Worm (Caenorhabditis elegans) whole organism, L4 larva: ENCODE results near the gene pps-1.

Experiments
- ceh-82 ChIP-seq: sonication (generic microtip); optimal IDR thresholded peaks from 2 replicates; lab custom pipeline; 2017; ENCODE audit warnings: missing biosample characterization, missing genetic modification characterization
- daf-12 ChIP-seq: fragments of 150-350 bp; optimal IDR thresholded peaks from 2 replicates; lab custom pipeline; 2014; ENCODE audit warnings: missing biosample characterization, missing genetic modification reagents, missing genetic modification characterization
- hlh-11 ChIP-seq: fragments of 200-800 bp; sonication (Bioruptor generic); optimal IDR thresholded peaks from 2 replicates; lab custom pipeline; 2018; ENCODE audit warnings: mild to moderate bottlenecking, missing genetic modification characterization, missing compliant biosample characterization
- lin-13 ChIP-seq: fragments of 150-350 bp; optimal IDR thresholded peaks from 2 replicates; lab custom pipeline; 2014; ENCODE audit warnings: missing biosample characterization, missing genetic modification reagents, missing genetic modification characterization
- lsy-2 ChIP-seq, 2 experiments: fragments of 150-350 bp in 1 of 2; sonication (generic microtip) in 1 of 2; optimal IDR thresholded peaks; 2 replicates each; lab custom pipeline; 2014 to 2017; ENCODE audit warnings: missing biosample characterization in 2 of 2, missing genetic modification characterization in 2 of 2
- mep-1 ChIP-seq: fragments of 150-350 bp; sonication (generic microtip); optimal IDR thresholded peaks from 3 replicates; lab custom pipeline; 2014; ENCODE audit warnings: missing biosample characterization, missing genetic modification characterization
- zip-11 ChIP-seq: fragments of 200-800 bp; sonication (Bioruptor generic); IDR thresholded peaks from 2 replicates; pipeline ENCODE4 v1.3.6; 2022; ENCODE audit warnings: missing genetic modification characterization, missing compliant biosample characterization
- zip-2 ChIP-seq: fragments of 150-350 bp; optimal IDR thresholded peaks from 2 replicates; lab custom pipeline; 2014; ENCODE audit warnings: missing biosample characterization, missing genetic modification characterization

- no peak for TF ChIP-seq hlh-11
- TF ChIP-seq lsy-2 (tag; optimal IDR thresholded peaks at IDR 0.05; lab: Kevin White, UChicago): no peak
- TF ChIP-seq mep-1 (tag; lab: Kevin White, UChicago): no peak
- TF ChIP-seq daf-12 (tag; lab: Kevin White, UChicago): no peak
- TF ChIP-seq zip-2 (tag; lab: Kevin White, UChicago): no peak
- TF ChIP-seq lin-13 (GFP tag; lab: Kevin White, UChicago): no peak
- no peak for TF ChIP-seq zip-11
- TF ChIP-seq ceh-82 (tag; lab: Kevin White, UChicago): no peak
These were observed 4.2 kb upstream of the pps-1 start, which contains the start of gene ttr-53 for ce11 chrIV:10157489-10158088.
